Fruit fly (Drosophila melanogaster): Measurements from ENCODE around the gene t-Grip91.

The t-Grip91 gene

dm6 chr2L:15746600-15747393 is 37.1 kb upstream of the t-Grip91 start (continued):
- TF ChIP-seq CG7963 (GFP tag; IDR thresholded peaks at IDR 0.05; ENCODE audit: partially characterized antibody) (no peak), CG17568 (GFP tag; optimal IDR thresholded peaks at IDR 0.05) (peak; percentile 35), CG7372 (GFP tag; IDR thresholded peaks at IDR 0.05) (peak; percentile 69), HmgD (GFP tag; optimal IDR thresholded peaks at IDR 0.05) (no peak), NK7.1 (GFP tag; optimal IDR thresholded peaks at IDR 0.05) (no peak), Stat92E (GFP tag; optimal IDR thresholded peaks at IDR 0.05) (peak in 1 of 3 experiments; percentile 29), CG10565 (GFP tag; optimal IDR thresholded peaks at IDR 0.05) (no peak), CG5953 (GFP tag; IDR thresholded peaks at IDR 0.05) (peak; percentile 43; the same call in 1 of the 2 replicates), ssp (GFP tag; IDR thresholded peaks at IDR 0.05) (peak; percentile 71), Dbx (GFP tag; IDR thresholded peaks at IDR 0.05) (peak; percentile 79), Dref (GFP tag; IDR thresholded peaks at IDR 0.05) (peak; percentile 26; the same call in 1 of the 2 replicates), CG6765 (GFP tag; optimal IDR thresholded peaks at IDR 0.05) (peak; percentile 82), CG33213 (GFP tag; optimal IDR thresholded peaks at IDR 0.05) (no peak), CG3838 (GFP tag; optimal IDR thresholded peaks at IDR 0.05) (peak; percentile 33), br (optimal IDR thresholded peaks at IDR 0.05) (no peak), repo (GFP tag; optimal IDR thresholded peaks at IDR 0.05) (no peak), CG7839 (tag; optimal IDR thresholded peaks at IDR 0.05) (peak; percentile 95), exex (tag; optimal IDR thresholded peaks at IDR 0.05) (peak; percentile 69), CG13287 (GFP tag; IDR thresholded peaks at IDR 0.05; ENCODE audit: partially characterized antibody) (no peak), Meics (GFP tag; optimal IDR thresholded peaks at IDR 0.05) (peak; percentile 94), ci (GFP tag; IDR thresholded peaks at IDR 0.05) (peak; percentile 71), CG2129 (GFP tag; IDR thresholded peaks at IDR 0.05; ENCODE audit: partially characterized antibody) (no peak), NFAT (GFP tag; IDR thresholded peaks at IDR 0.05) (peak; percentile 62), knrl (GFP tag; IDR thresholded peaks at IDR 0.05; ENCODE audit: partially characterized antibody) (no peak), CG4854 (GFP tag; optimal IDR thresholded peaks at IDR 0.05) (no peak), Ssrp (tag; optimal IDR thresholded peaks at IDR 0.05) (peak; percentile 95), Lhr (GFP tag; optimal IDR thresholded peaks at IDR 0.05) (peak; percentile 55), sens-2 (GFP tag; IDR thresholded peaks at IDR 0.05) (no peak), klu (GFP tag; IDR thresholded peaks at IDR 0.05) (peak; percentile 75; the same call in 1 of the 2 replicates), stc (GFP tag; IDR thresholded peaks at IDR 0.05) (peak; percentile 75), unc-4 (GFP tag; IDR thresholded peaks at IDR 0.05; ENCODE audit: partially characterized antibody) (no peak), Ptx1 (GFP tag; IDR thresholded peaks at IDR 0.05) (peak; percentile 87), Lim3 (GFP tag; IDR thresholded peaks at IDR 0.05) (no peak), hb (GFP tag; IDR thresholded peaks at IDR 0.05; ENCODE audit: partially characterized antibody) (no peak), pho (GFP tag; optimal IDR thresholded peaks at IDR 0.05) (peak; percentile 1), kay (GFP tag; optimal IDR thresholded peaks at IDR 0.05) (peak; percentile 64), psq (GFP tag; optimal IDR thresholded peaks at IDR 0.05) (peak; percentile 40), CG16815 (GFP tag; optimal IDR thresholded peaks at IDR 0.05) (peak; percentile 85), CG5245 (GFP tag; optimal IDR thresholded peaks at IDR 0.05) (peak; percentile 74), CG12659 (GFP tag; optimal IDR thresholded peaks at IDR 0.05) (peak; percentile 96), Dad (GFP tag; optimal IDR thresholded peaks at IDR 0.05) (peak; percentile 11), CG32767 (GFP tag; IDR thresholded peaks at IDR 0.05) (peak; percentile 79), CG8944 (GFP tag; optimal IDR thresholded peaks at IDR 0.05) (peak; percentile 30), disco-r (GFP tag; optimal IDR thresholded peaks at IDR 0.05) (no peak), Adf1 (GFP tag; IDR thresholded peaks at IDR 0.05) (peak; percentile 51), CG32772 (GFP tag; IDR thresholded peaks at IDR 0.05) (peak; percentile 62), vvl (GFP tag; IDR thresholded peaks at IDR 0.05) (peak; percentile 83), bbx (GFP tag; IDR thresholded peaks at IDR 0.05; ENCODE audit: partially characterized antibody) (peak; percentile 29), B-H2 (GFP tag; optimal IDR thresholded peaks at IDR 0.05) (peak; percentile 84), NC2β (GFP tag; optimal IDR thresholded peaks at IDR 0.05) (no peak)
